Worm (Caenorhabditis elegans): Measurements from ENCODE around the gene srj-9.
A peak's percentile ranks its signal among the peaks of the same experiment; 100 is the strongest.

Gene srj-9

ce11 chrV:3470782-3471181 lies 39.0 kb downstream of the srj-9 start, which contains the start of gene srbc-29:
TSS of gene srbc-29 (minus strand) at chrV:3470882.
- TF ChIP-seq lin-13 (GFP tag; optimal IDR thresholded peaks at IDR 0.05) (no peak), zip-4 (GFP tag; optimal IDR thresholded peaks at IDR 0.05) (no peak), nhr-77 (tag; optimal IDR thresholded peaks at IDR 0.05) (no peak), mep-1 (tag; optimal IDR thresholded peaks at IDR 0.05) (no peak)

- TF ChIP-seq mdl-1 (tag; optimal IDR thresholded peaks at IDR 0.05): no peak
- TF ChIP-seq nhr-77 (tag; optimal IDR thresholded peaks at IDR 0.05): no peak
- TF ChIP-seq fkh-4 (tag; optimal IDR thresholded peaks at IDR 0.05; ENCODE audit: borderline replicate concordance): no peak
- no peak for TF ChIP-seq dpl-1 (GFP tag; optimal IDR thresholded peaks at IDR 0.05)
- no peak for TF ChIP-seq hlh-17 (GFP tag; optimal IDR thresholded peaks at IDR 0.05; ENCODE audit: borderline replicate concordance)
- TF ChIP-seq nhr-28 (tag; optimal IDR thresholded peaks at IDR 0.05): no peak
- TF ChIP-seq nhr-47 (tag; optimal IDR thresholded peaks at IDR 0.05): no peak
- TF ChIP-seq elt-3 (tag; optimal IDR thresholded peaks at IDR 0.05): no peak
- no peak for TF ChIP-seq mef-2 (tag; optimal IDR thresholded peaks at IDR 0.05)
- no peak for TF ChIP-seq nhr-237 (tag; optimal IDR thresholded peaks at IDR 0.05)
- TF ChIP-seq fkh-10 (GFP tag; optimal IDR thresholded peaks at IDR 0.05): no peak
- no peak for TF ChIP-seq snpc-4 (tag; optimal IDR thresholded peaks at IDR 0.05)
- TF ChIP-seq ets-5 (GFP tag; IDR thresholded peaks at IDR 0.05): no peak
- TF ChIP-seq lin-13 (GFP tag; optimal IDR thresholded peaks at IDR 0.05): no peak
Measured at ce11 chrV:3475021-3475420, 43.3 kb downstream of the srj-9 start, which contains the start of gene oac-2. TSS of gene oac-2 (minus strand) at chrV:3475121.

ce11 chrV:3476228-3476627 lies 44.5 kb downstream of the srj-9 start:
- TF ChIP-seq lin-14 (GFP tag; optimal IDR thresholded peaks at IDR 0.05) (no peak), C16A3.4 (tag; optimal IDR thresholded peaks at IDR 0.05) (no peak), nhr-47 (tag; optimal IDR thresholded peaks at IDR 0.05) (no peak), elt-2 (tag; optimal IDR thresholded peaks at IDR 0.05) (no peak), lin-39 (tag; optimal IDR thresholded peaks at IDR 0.05) (no peak), lsy-2 (tag; optimal IDR thresholded peaks at IDR 0.05) (no peak), snu-23 (GFP tag; optimal IDR thresholded peaks at IDR 0.05) (no peak), dsc-1 (tag; optimal IDR thresholded peaks at IDR 0.05) (no peak), nhr-85 (tag) (no peak), hlh-4 (tag; optimal IDR thresholded peaks at IDR 0.05) (no peak), nhr-84 (tag; optimal IDR thresholded peaks at IDR 0.05) (no peak), mdl-1 (tag; optimal IDR thresholded peaks at IDR 0.05) (no peak), hpl-2 (GFP tag; optimal IDR thresholded peaks at IDR 0.05) (no peak), elt-3 (tag; optimal IDR thresholded peaks at IDR 0.05) (no peak), irx-1 (tag; optimal IDR thresholded peaks at IDR 0.05) (no peak), mef-2 (tag; optimal IDR thresholded peaks at IDR 0.05) (no peak), unc-62 (GFP tag; optimal IDR thresholded peaks at IDR 0.05) (no peak)

- TF ChIP-seq efl-1 (optimal IDR thresholded peaks at IDR 0.05) (no peak), efl-1 (GFP tag; optimal IDR thresholded peaks at IDR 0.05 in 1 of 2) (peak in 1 of 2 experiments; percentile 68), mab-9 (GFP tag; IDR thresholded peaks at IDR 0.05) (no peak), pag-3 (tag; optimal IDR thresholded peaks at IDR 0.05; ENCODE audit: borderline replicate concordance, insufficient read depth) (no peak), snpc-4 (tag; optimal IDR thresholded peaks at IDR 0.05) (no peak), aha-1 (tag; optimal IDR thresholded peaks at IDR 0.05) (no peak)
Measured at ce11 chrV:3477496-3477895, 45.8 kb downstream of the srj-9 start, which contains the start of gene srbc-31. TSS of gene srbc-31 (minus strand) at chrV:3477596.

- TF ChIP-seq alr-1 (tag; optimal IDR thresholded peaks at IDR 0.05; ENCODE audit: borderline replicate concordance) (no peak), efl-1 (optimal IDR thresholded peaks at IDR 0.05) (no peak), efl-1 (GFP tag; optimal IDR thresholded peaks at IDR 0.05 in 1 of 2) (peak in 1 of 2 experiments; percentile 9)
Measured at ce11 chrV:3480346-3480745, 48.6 kb downstream of the srj-9 start, which contains the start of gene srbc-30. TSS of gene srbc-30 (minus strand) at chrV:3480446.
